Worm (Caenorhabditis elegans) whole organism, L4 larva: ENCODE measurements around the gene W02B8.1.

Source experiments
- R02D3.7 ChIP-seq: fragments of 150-350 bp; sonication (generic microtip); optimal IDR thresholded peaks from 3 replicates; lab custom pipeline; 2014; ENCODE audit warnings: missing biosample characterization, missing genetic modification characterization
- ZK337.2 ChIP-seq: fragments of 200-800 bp; sonication (Bioruptor generic); IDR thresholded peaks from 2 replicates; pipeline ENCODE4 v1.3.6; 2022; ENCODE audit warnings: missing genetic modification reagents, missing genetic modification characterization, missing compliant biosample characterization
- ama-1 ChIP-seq: fragments of 150-350 bp; optimal IDR thresholded peaks from 2 replicates; lab custom pipeline; 2014; ENCODE audit warnings: inconsistent platforms, mixed read lengths
- ceh-82 ChIP-seq: sonication (generic microtip); optimal IDR thresholded peaks from 2 replicates; lab custom pipeline; 2017; ENCODE audit warnings: missing biosample characterization, missing genetic modification characterization
- dpl-1 ChIP-seq: fragments of 150-350 bp; optimal IDR thresholded peaks from 2 replicates; lab custom pipeline; 2014; ENCODE audit warnings: missing biosample characterization, missing genetic modification reagents, missing genetic modification characterization
- fkh-10 ChIP-seq: fragments of 150-350 bp; optimal IDR thresholded peaks from 2 replicates; lab custom pipeline; 2014; ENCODE audit warnings: missing biosample characterization, missing genetic modification reagents, missing genetic modification characterization
- hlh-30 ChIP-seq: sonication (generic microtip); optimal IDR thresholded peaks from 2 replicates; lab custom pipeline; 2017; ENCODE audit warnings: antibody characterized with exemption, mild to moderate bottlenecking, missing genetic modification characterization, missing compliant biosample characterization; ENCODE audit not compliant: insufficient read depth
- lin-39 ChIP-seq: fragments of 150-350 bp; optimal IDR thresholded peaks from 2 replicates; lab custom pipeline; 2014; ENCODE audit warnings: missing biosample characterization, missing genetic modification reagents, missing genetic modification characterization
- nhr-11 ChIP-seq: fragments of 150-350 bp; optimal IDR thresholded peaks from 2 replicates; lab custom pipeline; 2014; ENCODE audit warnings: missing biosample characterization, missing genetic modification characterization
- pha-4 ChIP-seq, 2 experiments: fragments of 150-350 bp in 1 of 2; fragments of 200-800 bp in 1 of 2; sonication (Bioruptor generic) in 1 of 2; IDR thresholded peaks in 1 of 2; optimal IDR thresholded peaks in 1 of 2; 2 replicates each; pipeline versions ENCODE4 v1.3.6 to Lab custom; 2014 to 2022; ENCODE audit warnings: missing genetic modification characterization in 2 of 2, missing genetic modification reagents in 2 of 2, missing biosample characterization in 1 of 2, missing compliant biosample characterization in 1 of 2
- unc-62 ChIP-seq, 3 experiments: fragments of 150-350 bp in 1 of 3; sonication (generic microtip); optimal IDR thresholded peaks in 2 of 3; peaks in 1 of 3; 1 replicate in 1 of 3; 2 replicates in 2 of 3; lab custom pipeline; 2014 to 2017; ENCODE audit warnings: missing biosample characterization in 3 of 3, missing genetic modification characterization in 3 of 3, missing genetic modification reagents in 3 of 3, missing genotype in 1 of 3
- zip-11 ChIP-seq: fragments of 200-800 bp; sonication (Bioruptor generic); IDR thresholded peaks from 2 replicates; pipeline ENCODE4 v1.3.6; 2022; ENCODE audit warnings: missing genetic modification characterization, missing compliant biosample characterization
- ztf-11 ChIP-seq: fragments of 150-350 bp; optimal IDR thresholded peaks from 2 replicates; lab custom pipeline; 2014; ENCODE audit warnings: missing biosample characterization, missing genetic modification characterization

ce11 chrII:13852004-13852403 lies 49.9 kb downstream of the W02B8.1 start, which contains the start of gene F08G2.8:
- TF ChIP-seq dpl-1 (no peak), R02D3.7 (no peak), ztf-11 (tag; lab: Kevin White, UChicago) (no peak), ceh-82 (tag; lab: Kevin White, UChicago) (no peak), ZK337.2 (GFP tag; lab: Robert Waterston, UW) (no peak), lin-39 (no peak), unc-62 (GFP tag; optimal IDR thresholded peaks at IDR 0.05 in 1 of 2; lab: Kevin White, UChicago) (no peak), unc-62 (tag; optimal IDR thresholded peaks at IDR 0.05; lab: Kevin White, UChicago) (no peak), fkh-10 (GFP tag; lab: Kevin White, UChicago) (no peak), hlh-30 (tag; lab: Kevin White, UChicago) (no peak), ama-1 (lab: Kevin White, UChicago) (no peak), pha-4 (GFP tag; IDR thresholded peaks at IDR 0.05; lab: Robert Waterston, UW) (no peak), pha-4 (tag; optimal IDR thresholded peaks at IDR 0.05; lab: Kevin White, UChicago) (no peak), zip-11 (GFP tag; lab: Robert Waterston, UW) (no peak), nhr-11 (no peak)
